Worm (Caenorhabditis elegans) whole organism, late embryonic: ENCODE results near the gene Y39A1A.10.

Experiments used
- C08G9.2 ChIP-seq: sonication (generic microtip); optimal IDR thresholded peaks from 2 replicates; lab custom pipeline; 2016; ENCODE audit warnings: mild to moderate bottlenecking, missing genetic modification characterization, moderate library complexity, missing compliant biosample characterization
- F13H6.1 ChIP-seq: sonication (generic microtip); optimal IDR thresholded peaks from 2 replicates; lab custom pipeline; 2016; ENCODE audit warnings: missing genetic modification characterization, missing compliant biosample characterization
- T23F11.4 ChIP-seq: fragments of 200-800 bp; sonication (Bioruptor generic); optimal IDR thresholded peaks from 2 replicates; lab custom pipeline; 2018; ENCODE audit warnings: mild to moderate bottlenecking, missing genetic modification characterization, missing compliant biosample characterization
- Y22D7AL.16 ChIP-seq: sonication (generic microtip); optimal IDR thresholded peaks from 2 replicates; lab custom pipeline; 2016; ENCODE audit warnings: missing genetic modification characterization, missing compliant biosample characterization
- ahr-1 ChIP-seq: sonication (generic microtip); optimal IDR thresholded peaks from 2 replicates; lab custom pipeline; 2016; ENCODE audit warnings: missing genetic modification characterization, missing compliant biosample characterization
- ceh-14 ChIP-seq: sonication (generic microtip); optimal IDR thresholded peaks from 2 replicates; lab custom pipeline; 2016; ENCODE audit warnings: missing genotype, missing genetic modification characterization, missing compliant biosample characterization
- ceh-18 ChIP-seq: sonication (generic microtip); optimal IDR thresholded peaks from 2 replicates; lab custom pipeline; 2016; ENCODE audit warnings: missing genetic modification characterization, missing compliant biosample characterization
- ceh-19 ChIP-seq: fragments of 200-800 bp; sonication (Bioruptor generic); optimal IDR thresholded peaks from 2 replicates; lab custom pipeline; 2018; ENCODE audit warnings: mild to moderate bottlenecking, missing genetic modification characterization, missing compliant biosample characterization
- ceh-2 ChIP-seq: sonication (generic microtip); optimal IDR thresholded peaks from 2 replicates; lab custom pipeline; 2016; ENCODE audit warnings: missing genotype, missing genetic modification characterization, missing compliant biosample characterization
- ceh-24 ChIP-seq: sonication (generic microtip); optimal IDR thresholded peaks from 2 replicates; lab custom pipeline; 2016; ENCODE audit warnings: mild to moderate bottlenecking, missing genetic modification characterization, missing compliant biosample characterization
- ceh-34 ChIP-seq: sonication (generic microtip); optimal IDR thresholded peaks from 2 replicates; lab custom pipeline; 2016; ENCODE audit warnings: mild to moderate bottlenecking, missing genetic modification characterization, missing compliant biosample characterization
- ceh-45 ChIP-seq: fragments of 200-800 bp; sonication (Bioruptor generic); IDR thresholded peaks from 2 replicates; pipeline ENCODE4 v1.3.6; 2022; ENCODE audit warnings: missing genetic modification reagents, missing genetic modification characterization, missing compliant biosample characterization
- ceh-9 ChIP-seq: sonication (generic microtip); optimal IDR thresholded peaks from 2 replicates; lab custom pipeline; 2016; ENCODE audit warnings: mild to moderate bottlenecking, missing genetic modification characterization, inconsistent platforms, missing compliant biosample characterization
- che-1 ChIP-seq: sonication (generic microtip); optimal IDR thresholded peaks from 2 replicates; lab custom pipeline; 2016; ENCODE audit warnings: mild to moderate bottlenecking, missing genetic modification characterization, missing compliant biosample characterization
- dmd-4 ChIP-seq: sonication (generic microtip); optimal IDR thresholded peaks from 2 replicates; lab custom pipeline; 2016; ENCODE audit warnings: borderline replicate concordance, missing genetic modification characterization, missing compliant biosample characterization
- dve-1 ChIP-seq: sonication (generic microtip); optimal IDR thresholded peaks from 2 replicates; lab custom pipeline; 2017; ENCODE audit warnings: antibody characterized with exemption, mild to moderate bottlenecking, missing genetic modification characterization, missing compliant biosample characterization
- elt-2 ChIP-seq: sonication (generic microtip); optimal IDR thresholded peaks from 2 replicates; lab custom pipeline; 2016; ENCODE audit warnings: missing genetic modification reagents, missing genetic modification characterization, missing compliant biosample characterization
- eyg-1 ChIP-seq: sonication (generic microtip); optimal IDR thresholded peaks from 2 replicates; lab custom pipeline; 2016; ENCODE audit warnings: missing genotype, missing genetic modification characterization, missing compliant biosample characterization
- fax-1 ChIP-seq: sonication (generic microtip); optimal IDR thresholded peaks from 2 replicates; lab custom pipeline; 2016; ENCODE audit warnings: missing genotype, missing genetic modification characterization, missing compliant biosample characterization
- fkh-10 ChIP-seq: fragments of 150-350 bp; optimal IDR thresholded peaks from 2 replicates; lab custom pipeline; 2014; ENCODE audit warnings: missing biosample characterization, missing genetic modification reagents, missing genetic modification characterization
- hlh-13 ChIP-seq: fragments of 200-800 bp; sonication (Bioruptor generic); optimal IDR thresholded peaks from 2 replicates; lab custom pipeline; 2018; ENCODE audit warnings: mild to moderate bottlenecking, missing genetic modification characterization, missing compliant biosample characterization
- hlh-30 ChIP-seq: sonication (generic microtip); optimal IDR thresholded peaks from 2 replicates; lab custom pipeline; 2017; ENCODE audit warnings: antibody characterized with exemption, missing genetic modification characterization, missing compliant biosample characterization; ENCODE audit not compliant: insufficient read depth
- lim-6 ChIP-seq: sonication (generic microtip); optimal IDR thresholded peaks from 2 replicates; lab custom pipeline; 2016; ENCODE audit warnings: missing genetic modification characterization, missing compliant biosample characterization
- lin-11 ChIP-seq: fragments of 200-800 bp; sonication (Bioruptor generic); optimal IDR thresholded peaks from 2 replicates; lab custom pipeline; 2018; ENCODE audit warnings: mild to moderate bottlenecking, missing genetic modification characterization, missing compliant biosample characterization
- madf-2 ChIP-seq: sonication (generic microtip); optimal IDR thresholded peaks from 2 replicates; lab custom pipeline; 2017; ENCODE audit warnings: missing genetic modification characterization, missing compliant biosample characterization
- mec-3 ChIP-seq: sonication (generic microtip); optimal IDR thresholded peaks from 2 replicates; lab custom pipeline; 2016; ENCODE audit warnings: borderline replicate concordance, missing genetic modification characterization, missing compliant biosample characterization
- nfya-1 ChIP-seq: sonication (generic microtip); optimal IDR thresholded peaks from 2 replicates; lab custom pipeline; 2017; ENCODE audit warnings: missing genetic modification characterization, mild to moderate bottlenecking, missing compliant biosample characterization, antibody characterized with exemption, moderate library complexity
- nhr-11 ChIP-seq: fragments of 150-350 bp; optimal IDR thresholded peaks from 2 replicates; lab custom pipeline; 2014; ENCODE audit warnings: missing biosample characterization, missing genetic modification characterization
- nhr-232 ChIP-seq: sonication (generic microtip); optimal IDR thresholded peaks from 2 replicates; lab custom pipeline; 2016; ENCODE audit warnings: missing genetic modification characterization, missing compliant biosample characterization
- npax-4 ChIP-seq: sonication (generic microtip); optimal IDR thresholded peaks from 2 replicates; lab custom pipeline; 2016; ENCODE audit warnings: missing genetic modification characterization, missing compliant biosample characterization
- pha-2 ChIP-seq: sonication (generic microtip); optimal IDR thresholded peaks from 2 replicates; lab custom pipeline; 2017; ENCODE audit warnings: mild to moderate bottlenecking, missing genetic modification characterization, missing compliant biosample characterization
- pqm-1 ChIP-seq: sonication (generic microtip); optimal IDR thresholded peaks from 2 replicates; lab custom pipeline; 2016; ENCODE audit warnings: missing genetic modification characterization, missing compliant biosample characterization
- pros-1 ChIP-seq: fragments of 150-350 bp; optimal IDR thresholded peaks from 2 replicates; lab custom pipeline; 2014; ENCODE audit warnings: missing biosample characterization, missing genetic modification reagents, missing genetic modification characterization
- ref-2 ChIP-seq: sonication (generic microtip); optimal IDR thresholded peaks from 2 replicates; lab custom pipeline; 2016; ENCODE audit warnings: missing genetic modification characterization, missing compliant biosample characterization
- rnt-1 ChIP-seq: sonication (generic microtip); optimal IDR thresholded peaks from 2 replicates; lab custom pipeline; 2016; ENCODE audit warnings: missing genetic modification characterization, missing compliant biosample characterization
- sdc-2 ChIP-seq: sonication (generic microtip); optimal IDR thresholded peaks from 2 replicates; lab custom pipeline; 2016; ENCODE audit warnings: missing genotype, missing genetic modification characterization, missing compliant biosample characterization
- sox-2 ChIP-seq: fragments of 200-800 bp; sonication (Bioruptor generic); IDR thresholded peaks from 2 replicates; pipeline ENCODE4 v1.3.6; 2022; ENCODE audit warnings: missing genetic modification reagents, missing genetic modification characterization, missing compliant biosample characterization
- sox-4 ChIP-seq: sonication (generic microtip); optimal IDR thresholded peaks from 2 replicates; lab custom pipeline; 2017; ENCODE audit warnings: mild to moderate bottlenecking, missing genetic modification characterization, inconsistent platforms, missing compliant biosample characterization
- syd-9 ChIP-seq: sonication (generic microtip); optimal IDR thresholded peaks from 2 replicates; lab custom pipeline; 2016; ENCODE audit warnings: mild to moderate bottlenecking, missing genetic modification characterization, moderate library complexity, missing compliant biosample characterization
- tbx-2 ChIP-seq: sonication (generic microtip); optimal IDR thresholded peaks from 2 replicates; lab custom pipeline; 2016; ENCODE audit warnings: missing genetic modification characterization, missing compliant biosample characterization
- ttx-3 ChIP-seq: sonication (generic microtip); optimal IDR thresholded peaks from 2 replicates; lab custom pipeline; 2016; ENCODE audit warnings: missing genetic modification reagents, missing genetic modification characterization, missing compliant biosample characterization
- unc-3 ChIP-seq, 2 experiments: fragments of 200-800 bp in 1 of 2; sonication (Bioruptor generic) in 1 of 2; sonication (generic microtip) in 1 of 2; conservative IDR thresholded peaks in 1 of 2; optimal IDR thresholded peaks in 1 of 2; 2 replicates each; pipeline versions ENCODE4 v1.3.6 to Lab custom; 2016 to 2022; ENCODE audit warnings: missing compliant biosample characterization in 2 of 2, missing genetic modification characterization in 2 of 2, missing genetic modification reagents in 1 of 2
- unc-55 ChIP-seq: sonication (generic microtip); optimal IDR thresholded peaks from 2 replicates; lab custom pipeline; 2017; ENCODE audit warnings: missing biosample characterization, missing genetic modification reagents, missing genetic modification characterization
- unc-86 ChIP-seq: sonication (generic microtip); optimal IDR thresholded peaks from 2 replicates; lab custom pipeline; 2016; ENCODE audit warnings: missing genetic modification characterization, missing compliant biosample characterization
- zip-5 ChIP-seq: sonication (generic microtip); optimal IDR thresholded peaks from 2 replicates; lab custom pipeline; 2016; ENCODE audit warnings: missing genetic modification characterization, missing compliant biosample characterization
- ztf-16 ChIP-seq: sonication (generic microtip); optimal IDR thresholded peaks from 2 replicates; lab custom pipeline; 2017; ENCODE audit warnings: missing genetic modification characterization, missing compliant biosample characterization

The Y39A1A.10 gene

DNA sequence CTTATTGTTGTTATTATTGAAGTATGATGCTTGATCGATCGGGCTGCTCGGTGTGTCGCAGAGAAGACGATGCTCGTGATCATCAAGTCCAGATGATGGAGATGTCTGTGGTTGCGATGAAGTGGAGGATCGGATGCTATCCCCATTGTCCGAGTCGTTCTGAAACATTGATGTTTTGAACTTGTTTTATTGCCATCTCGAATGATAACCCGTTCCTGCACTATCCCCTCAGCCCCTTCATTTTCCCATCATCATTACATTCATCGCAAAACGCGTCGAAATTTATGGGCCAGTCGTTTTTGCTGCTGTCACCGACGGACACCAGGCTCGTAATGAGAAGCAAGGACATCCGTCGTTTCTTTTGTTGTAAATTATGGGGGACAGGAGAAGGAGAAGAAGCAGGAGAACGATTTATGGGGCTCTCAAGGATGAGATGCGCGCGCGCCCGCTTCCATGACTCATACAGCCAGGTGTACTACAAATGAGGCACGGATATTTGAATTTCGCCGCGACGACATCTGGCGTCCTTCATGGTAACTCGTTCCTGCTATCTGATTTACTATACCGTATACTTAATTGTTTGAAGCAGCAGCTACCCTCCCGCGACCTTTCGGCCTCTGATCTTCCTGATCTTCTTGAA is 538 bp upstream of the Y39A1A.10 start:
- no peak for TF ChIP-seq hlh-13 (GFP tag; lab: Kevin White, UChicago)
- TF ChIP-seq ceh-9 (tag; lab: Kevin White, UChicago): no peak
- TF ChIP-seq hlh-30 (tag; lab: Kevin White, UChicago): no peak
- no peak for TF ChIP-seq mec-3 (tag; lab: Kevin White, UChicago)
- no peak for TF ChIP-seq ceh-19 (GFP tag; lab: Kevin White, UChicago)
- TF ChIP-seq che-1 (tag; lab: Kevin White, UChicago): no peak
- no peak for TF ChIP-seq ceh-34 (tag; lab: Kevin White, UChicago)
- no peak for TF ChIP-seq pqm-1 (tag; lab: Kevin White, UChicago)
- TF ChIP-seq ztf-16: no peak
- TF ChIP-seq lin-11: no peak
- TF ChIP-seq T23F11.4 (GFP tag; lab: Kevin White, UChicago): no peak
- TF ChIP-seq, all 69 proteins: peak for 0

DNA sequence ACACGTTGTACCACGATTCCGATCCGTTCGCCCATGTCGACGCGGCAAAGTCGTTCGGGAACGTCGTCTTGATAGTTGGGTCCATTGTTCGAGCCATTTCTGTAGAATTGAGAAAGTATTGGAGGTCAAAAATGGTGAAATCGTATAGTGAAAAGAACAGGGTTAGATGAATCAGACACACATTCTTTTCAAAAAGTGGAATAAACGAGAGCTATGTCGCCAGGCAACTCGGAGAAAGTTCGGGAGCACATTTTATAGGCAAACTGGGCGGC is 811 bp downstream of the Y39A1A.10 start, which contains the start of gene Y39A1A.9:
Gene Y39A1A.9, minus strand, starts transcription at position 99 of the 272 bp plus-strand sequence.
- no peak for TF ChIP-seq ceh-18 (tag; lab: Kevin White, UChicago)
- no peak for TF ChIP-seq ceh-9 (tag; lab: Kevin White, UChicago)
- TF ChIP-seq sox-4 (tag; lab: Kevin White, UChicago): no peak
- no peak for TF ChIP-seq ceh-24 (tag; lab: Kevin White, UChicago)
- TF ChIP-seq F13H6.1 (tag; lab: Kevin White, UChicago): no peak
- no peak for TF ChIP-seq Y22D7AL.16 (tag; lab: Kevin White, UChicago)
- TF ChIP-seq ceh-34 (tag; lab: Kevin White, UChicago): no peak
- no peak for TF ChIP-seq sox-2 (GFP tag; lab: Robert Waterston, UW)
- no peak for TF ChIP-seq nhr-11 (tag; lab: Kevin White, UChicago)
- no peak for TF ChIP-seq elt-2 (tag; lab: Kevin White, UChicago)
- no peak for TF ChIP-seq ahr-1 (tag; lab: Kevin White, UChicago)
- no peak for TF ChIP-seq mec-3 (tag; lab: Kevin White, UChicago)
- TF ChIP-seq ceh-14 (tag; lab: Kevin White, UChicago): no peak
- TF ChIP-seq nhr-232 (tag; lab: Kevin White, UChicago): no peak
- no peak for TF ChIP-seq fkh-10 (GFP tag; lab: Kevin White, UChicago)

DNA sequence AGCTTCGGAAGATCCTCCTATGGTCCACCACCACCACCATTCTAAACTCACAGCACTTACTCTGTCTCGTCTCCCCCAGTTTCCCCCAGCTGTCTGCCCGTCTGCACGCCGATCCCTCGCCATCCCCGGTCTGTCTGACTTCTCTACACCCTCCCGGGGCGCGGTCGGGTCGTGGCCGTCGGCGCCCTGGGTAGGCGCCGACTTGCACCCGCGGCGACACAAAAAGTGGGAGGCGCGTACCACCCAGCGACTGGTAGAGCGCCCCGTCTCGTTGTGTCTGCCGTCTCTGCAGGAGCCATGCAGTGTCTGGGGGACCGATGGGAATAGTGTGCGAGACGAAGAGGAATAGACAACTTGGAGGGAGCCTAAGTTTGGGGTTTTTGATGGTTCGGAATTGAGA is 1.5 kb downstream of the Y39A1A.10 start:
- TF ChIP-seq dmd-4 (tag; lab: Kevin White, UChicago) (no peak), T23F11.4 (GFP tag; lab: Kevin White, UChicago) (no peak), hlh-13 (GFP tag; lab: Kevin White, UChicago) (no peak), eyg-1 (no peak), lim-6 (tag; lab: Kevin White, UChicago) (peak; percentile 23), madf-2 (tag; lab: Kevin White, UChicago) (no peak), F13H6.1 (tag; lab: Kevin White, UChicago) (peak; percentile 85), pha-2 (tag; lab: Kevin White, UChicago) (no peak), zip-5 (no peak), dve-1 (tag; lab: Kevin White, UChicago) (peak; percentile 52), rnt-1 (tag; lab: Kevin White, UChicago) (peak; percentile 89), npax-4 (tag; lab: Kevin White, UChicago) (no peak), sdc-2 (tag; lab: Kevin White, UChicago) (no peak), ceh-14 (tag; lab: Kevin White, UChicago) (peak; percentile 70), ztf-16 (no peak), unc-55 (GFP tag; lab: Kevin White, UChicago) (peak; percentile 55), ceh-2 (tag; lab: Kevin White, UChicago) (peak; percentile 27), ref-2 (peak; percentile 91), fkh-10 (GFP tag; lab: Kevin White, UChicago) (peak; percentile 54), hlh-30 (tag; lab: Kevin White, UChicago) (no peak), ceh-34 (tag; lab: Kevin White, UChicago) (peak; percentile 67), pros-1 (tag; lab: Kevin White, UChicago) (peak; percentile 95), unc-86 (tag; lab: Kevin White, UChicago) (peak; percentile 51), ceh-45 (GFP tag; lab: Robert Waterston, UW) (no peak), unc-3 (GFP tag; conservative IDR thresholded peaks at IDR 0.05; lab: Robert Waterston, UW) (peak; percentile 10; the same call in 1 of the 2 replicates), unc-3 (tag; optimal IDR thresholded peaks at IDR 0.05; lab: Kevin White, UChicago) (no peak), ceh-18 (tag; lab: Kevin White, UChicago) (peak; percentile 75), tbx-2 (tag; lab: Kevin White, UChicago) (peak; percentile 86), nfya-1 (tag; lab: Kevin White, UChicago) (peak; percentile 97), ttx-3 (tag; lab: Kevin White, UChicago) (no peak), fax-1 (no peak), C08G9.2 (tag; lab: Kevin White, UChicago) (peak; percentile 9), syd-9 (tag; lab: Kevin White, UChicago) (peak; percentile 68)
